Fruit fly (Drosophila melanogaster) whole organism, prepupa: ENCODE measurements around the gene CG11373.

Experiments
- CG16779 ChIP-seq: fragments of 200-800 bp; sonication (Bioruptor generic); optimal IDR thresholded peaks from 3 replicates; lab custom pipeline; 2017; ENCODE audit warnings: missing biosample characterization, mild to moderate bottlenecking, missing genetic modification characterization
- CG32006 ChIP-seq: fragments of 200-800 bp; sonication (Bioruptor generic); optimal IDR thresholded peaks from 3 replicates; lab custom pipeline; 2017; ENCODE audit warnings: missing biosample characterization, mild to moderate bottlenecking, missing genetic modification characterization
- CG6276 ChIP-seq: fragments of 200-800 bp; sonication (Bioruptor generic); optimal IDR thresholded peaks from 2 replicates; lab custom pipeline; 2017; ENCODE audit warnings: missing biosample characterization, mild to moderate bottlenecking, missing genetic modification characterization
- CG8632 ChIP-seq: fragments of 200-800 bp; sonication (Bioruptor generic); optimal IDR thresholded peaks from 3 replicates; lab custom pipeline; 2016; ENCODE audit warnings: missing biosample characterization, missing genetic modification characterization
- CG9139 ChIP-seq: fragments of 200-800 bp; sonication (Bioruptor generic); optimal IDR thresholded peaks from 3 replicates; lab custom pipeline; 2017; ENCODE audit warnings: missing biosample characterization, mild to moderate bottlenecking, missing genetic modification characterization
- Eip75B ChIP-seq: fragments of 200-800 bp; sonication (Bioruptor generic); optimal IDR thresholded peaks from 3 replicates; lab custom pipeline; 2016; ENCODE audit warnings: missing biosample characterization, missing genetic modification characterization
- Eip78C ChIP-seq: fragments of 200-800 bp; sonication (Bioruptor generic); peaks from one replicate; lab custom pipeline; 2016; ENCODE audit warnings: missing biosample characterization, missing genetic modification characterization
- Eip93F ChIP-seq: fragments of 200-800 bp; sonication (Bioruptor generic); optimal IDR thresholded peaks from 2 replicates; lab custom pipeline; 2016; ENCODE audit warnings: missing biosample characterization, mild to moderate bottlenecking, missing genetic modification characterization
- Gug ChIP-seq: fragments of 200-800 bp; sonication (Bioruptor generic); IDR thresholded peaks from 2 replicates; pipeline ENCODE4 v1.3.6; 2022; ENCODE audit warnings: missing biosample characterization, missing genetic modification characterization
- Lpt ChIP-seq: fragments of 200-800 bp; sonication (Bioruptor generic); optimal IDR thresholded peaks from 3 replicates; lab custom pipeline; 2016; ENCODE audit warnings: missing biosample characterization, missing genetic modification characterization
- OdsH ChIP-seq: fragments of 200-800 bp; sonication (Bioruptor generic); optimal IDR thresholded peaks from 3 replicates; lab custom pipeline; 2016; ENCODE audit warnings: missing biosample characterization, missing genetic modification characterization
- dsx ChIP-seq: fragments of 200-800 bp; optimal IDR thresholded peaks from 3 replicates; lab custom pipeline; 2019; ENCODE audit warnings: missing biosample characterization, mild to moderate bottlenecking, missing genetic modification characterization, moderate library complexity; ENCODE audit not compliant: poor library complexity, severe bottlenecking
- lz ChIP-seq: fragments of 200-800 bp; sonication (Bioruptor generic); optimal IDR thresholded peaks from 3 replicates; lab custom pipeline; 2016; ENCODE audit warnings: missing biosample characterization, missing genetic modification characterization
- spab ChIP-seq: fragments of 200-800 bp; sonication (Bioruptor generic); optimal IDR thresholded peaks from 2 replicates; lab custom pipeline; 2017; ENCODE audit warnings: missing biosample characterization, mild to moderate bottlenecking, missing genetic modification characterization, missing genetic modification reagents

dm6 chr3R:6009510-6010407 lies 49.0 kb upstream of the CG11373 start:
- TF ChIP-seq OdsH (no peak), Eip93F (GFP tag; lab: Kevin White, UChicago) (no peak), dsx (no peak), Gug (GFP tag; lab: Robert Waterston, UW) (no peak), CG9139 (GFP tag; lab: Kevin White, UChicago) (no peak), lz (no peak), CG16779 (tag; lab: Kevin White, UChicago) (no peak), spab (GFP tag; lab: Kevin White, UChicago) (no peak), Lpt (no peak), Eip78C (no peak), CG8632 (GFP tag; lab: Kevin White, UChicago) (no peak), CG6276 (GFP tag; lab: Kevin White, UChicago) (no peak), Eip75B (GFP tag; lab: Kevin White, UChicago) (no peak), CG32006 (GFP tag; lab: Kevin White, UChicago) (no peak)
